Fruit fly (Drosophila melanogaster) whole organism, wandering third instar larva: ENCODE measurements around the gene RhoGAP92B.

Source experiments
- Abd-B ChIP-seq: fragments of >200 bp; optimal IDR thresholded peaks from 2 replicates; lab custom pipeline; 2017; ENCODE audit warnings: missing biosample characterization, missing genetic modification characterization
- CG32264 ChIP-seq: fragments of 200-800 bp; sonication (Bioruptor generic); optimal IDR thresholded peaks from 2 replicates; lab custom pipeline; 2016; ENCODE audit warnings: missing biosample characterization, missing genetic modification characterization
- CG9705 ChIP-seq: fragments of 200-800 bp; sonication (Bioruptor generic); optimal IDR thresholded peaks from 2 replicates; lab custom pipeline; 2018; ENCODE audit warnings: missing biosample characterization, mild to moderate bottlenecking, missing genetic modification characterization
- CrebA ChIP-seq: fragments of 200-800 bp; sonication (Bioruptor generic); optimal IDR thresholded peaks from 2 replicates; lab custom pipeline; 2016; ENCODE audit warnings: missing biosample characterization, mild to moderate bottlenecking, missing genetic modification characterization, borderline replicate concordance
- Dfd ChIP-seq: fragments of >200 bp; optimal IDR thresholded peaks from 2 replicates; lab custom pipeline; 2017; ENCODE audit warnings: missing biosample characterization, missing genetic modification characterization
- Dif ChIP-seq: fragments of 200-275, 200-300 bp; sonication (Bioruptor generic); optimal IDR thresholded peaks from 2 replicates; lab custom pipeline; 2018; ENCODE audit warnings: missing biosample characterization, missing genetic modification characterization; ENCODE audit not compliant: partially characterized antibody
- GATAd ChIP-seq: sonication (Bioruptor generic); optimal IDR thresholded peaks from 2 replicates; lab custom pipeline; 2016; ENCODE audit warnings: missing biosample characterization, missing genetic modification characterization
- HLH106 ChIP-seq: fragments of 200-800 bp; optimal IDR thresholded peaks from 3 replicates; lab custom pipeline; 2019; ENCODE audit warnings: missing biosample characterization, mild to moderate bottlenecking, missing genetic modification characterization, moderate library complexity
- Hnf4 ChIP-seq: fragments of 200-800 bp; sonication (Bioruptor generic); optimal IDR thresholded peaks from 2 replicates; lab custom pipeline; 2016; ENCODE audit warnings: missing biosample characterization, mild to moderate bottlenecking, missing genetic modification characterization
- Hr78 ChIP-seq: fragments of >200 bp; optimal IDR thresholded peaks from 2 replicates; lab custom pipeline; 2017; ENCODE audit warnings: missing biosample characterization, missing genetic modification characterization
- Hr83 ChIP-seq: fragments of 200-300 bp; sonication (Bioruptor generic); optimal IDR thresholded peaks from 2 replicates; lab custom pipeline; 2016; ENCODE audit warnings: missing biosample characterization, mild to moderate bottlenecking, missing genetic modification characterization, moderate library complexity; ENCODE audit not compliant: poor library complexity, severe bottlenecking
- Jra ChIP-seq: sonication (Bioruptor generic); optimal IDR thresholded peaks from 2 replicates; lab custom pipeline; 2016; ENCODE audit warnings: missing biosample characterization, missing genetic modification characterization
- Mio ChIP-seq: sonication (Bioruptor generic); optimal IDR thresholded peaks from 2 replicates; lab custom pipeline; 2016; ENCODE audit warnings: missing biosample characterization, missing genetic modification characterization
- Myc ChIP-seq: fragments of >200 bp; optimal IDR thresholded peaks from 2 replicates; lab custom pipeline; 2017
- N ChIP-seq: fragments of >200 bp; optimal IDR thresholded peaks from 2 replicates; lab custom pipeline; 2018; ENCODE audit warnings: missing biosample characterization, missing external identifiers, missing genetic modification characterization
- OdsH ChIP-seq: fragments of 200-800 bp; sonication (Bioruptor generic); optimal IDR thresholded peaks from 2 replicates; lab custom pipeline; 2016; ENCODE audit warnings: missing biosample characterization, mild to moderate bottlenecking, missing genetic modification characterization
- Rel ChIP-seq, 2 experiments: fragments of 200-800 bp; sonication (Bioruptor generic) in 1 of 2; optimal IDR thresholded peaks; 2 replicates in 1 of 2; 3 replicates in 1 of 2; lab custom pipeline; 2016 to 2019; ENCODE audit warnings: mild to moderate bottlenecking in 2 of 2, missing biosample characterization in 2 of 2, missing genetic modification characterization in 2 of 2, moderate library complexity in 1 of 2
- Sp1 ChIP-seq: fragments of 200-800 bp; sonication (Bioruptor generic); optimal IDR thresholded peaks from 3 replicates; lab custom pipeline; 2019; ENCODE audit warnings: missing biosample characterization, mild to moderate bottlenecking, missing genetic modification characterization, moderate library complexity
- Vsx2 ChIP-seq: fragments of 200-300, 225-300 bp; sonication (Bioruptor generic); optimal IDR thresholded peaks from 2 replicates; lab custom pipeline; 2018; ENCODE audit warnings: missing biosample characterization, missing genetic modification characterization; ENCODE audit not compliant: partially characterized antibody
- br ChIP-seq: fragments of 200-800 bp; sonication (Bioruptor generic); optimal IDR thresholded peaks from 2 replicates; lab custom pipeline; 2016; ENCODE audit warnings: missing biosample characterization, missing genetic modification characterization
- brk ChIP-seq: fragments of 200-800 bp; sonication (Bioruptor generic); optimal IDR thresholded peaks from 2 replicates; lab custom pipeline; 2016; ENCODE audit warnings: missing biosample characterization, mild to moderate bottlenecking, missing genetic modification characterization
- dl ChIP-seq, 2 experiments: fragments of 175-275, 200-275 bp in 1 of 2; fragments of 200-275 bp in 1 of 2; sonication (Bioruptor generic); optimal IDR thresholded peaks; lab custom pipeline; 2018; ENCODE audit warnings: mild to moderate bottlenecking in 2 of 2, missing biosample characterization in 2 of 2, missing genetic modification characterization in 2 of 2, moderate library complexity in 2 of 2; ENCODE audit not compliant: partially characterized antibody in 2 of 2, insufficient read depth in 1 of 2
- dmrt93B ChIP-seq: fragments of 200-800 bp; sonication (Bioruptor generic); optimal IDR thresholded peaks from 2 replicates; lab custom pipeline; 2018; ENCODE audit warnings: missing biosample characterization, mild to moderate bottlenecking, missing genetic modification characterization
- dsf ChIP-seq: sonication (Bioruptor generic); optimal IDR thresholded peaks from 2 replicates; lab custom pipeline; 2016; ENCODE audit warnings: missing biosample characterization, missing genetic modification characterization, borderline replicate concordance
- ey ChIP-seq: fragments of 200-800 bp; sonication (Bioruptor generic); optimal IDR thresholded peaks from 2 replicates; lab custom pipeline; 2016; ENCODE audit warnings: missing biosample characterization, missing genetic modification characterization
- foxo ChIP-seq, 2 experiments: fragments of 200-800 bp; sonication (Bioruptor generic); optimal IDR thresholded peaks; 2 replicates in 1 of 2; 3 replicates in 1 of 2; lab custom pipeline; 2016 to 2017; ENCODE audit warnings: missing biosample characterization in 2 of 2, missing genetic modification characterization in 2 of 2
- fru ChIP-seq: fragments of 200-800 bp; sonication (Bioruptor generic); optimal IDR thresholded peaks from 3 replicates; lab custom pipeline; 2016; ENCODE audit warnings: missing biosample characterization, mild to moderate bottlenecking, missing genetic modification characterization
- h ChIP-seq: fragments of 200-800 bp; sonication (Bioruptor generic); optimal IDR thresholded peaks from 3 replicates; lab custom pipeline; 2016; ENCODE audit warnings: missing biosample characterization, mild to moderate bottlenecking, missing genetic modification characterization
- jim ChIP-seq: fragments of 175-275, 200-325 bp; sonication (Bioruptor generic); optimal IDR thresholded peaks from 2 replicates; lab custom pipeline; 2016; ENCODE audit warnings: missing biosample characterization, mild to moderate bottlenecking, missing genetic modification characterization
- lola ChIP-seq: fragments of >200 bp; optimal IDR thresholded peaks from 2 replicates; lab custom pipeline; 2017; ENCODE audit warnings: missing biosample characterization, missing genetic modification characterization
- pan ChIP-seq: fragments of >200 bp; optimal IDR thresholded peaks from 2 replicates; lab custom pipeline; 2017
- psq ChIP-seq: fragments of 200-800 bp; sonication (Bioruptor generic); optimal IDR thresholded peaks from 3 replicates; lab custom pipeline; 2017; ENCODE audit warnings: missing biosample characterization, mild to moderate bottlenecking, missing genetic modification characterization, moderate library complexity
- rgr ChIP-seq: fragments of 200-800 bp; sonication (Bioruptor generic); optimal IDR thresholded peaks from 3 replicates; lab custom pipeline; 2016; ENCODE audit warnings: missing biosample characterization, mild to moderate bottlenecking, missing genetic modification characterization
- sage ChIP-seq: fragments of 200-800 bp; sonication (Bioruptor generic); optimal IDR thresholded peaks from 2 replicates; lab custom pipeline; 2016; ENCODE audit warnings: missing biosample characterization, mild to moderate bottlenecking, missing genetic modification characterization
- sv ChIP-seq: fragments of 200-800 bp; sonication (Bioruptor generic); optimal IDR thresholded peaks from 3 replicates; lab custom pipeline; 2016; ENCODE audit warnings: missing biosample characterization, missing genetic modification characterization
- tai ChIP-seq: sonication (Bioruptor generic); optimal IDR thresholded peaks from 2 replicates; lab custom pipeline; 2016; ENCODE audit warnings: missing biosample characterization, missing genetic modification characterization
- usp ChIP-seq: fragments of >200 bp; optimal IDR thresholded peaks from 2 replicates; lab custom pipeline; 2017; ENCODE audit warnings: missing biosample characterization, missing genetic modification characterization
- woc ChIP-seq: sonication (Bioruptor generic); optimal IDR thresholded peaks from 2 replicates; lab custom pipeline; 2016; ENCODE audit warnings: missing biosample characterization, mild to moderate bottlenecking, missing genetic modification characterization

The RhoGAP92B gene

dm6 chr3R:19875118-19875887 lies 29.7 kb upstream of the RhoGAP92B start, which contains the start of gene Mrp5:
Gene Mrp5, minus strand, starts transcription at chr3R:19875678.
- no peak for TF ChIP-seq sage (GFP tag; lab: Kevin White, UChicago)
- TF ChIP-seq CrebA (GFP tag; lab: Kevin White, UChicago), result no peak
- TF ChIP-seq usp (GFP tag; lab: Kevin White, UChicago), result no peak
- no peak for TF ChIP-seq pan (lab: Kevin White, UChicago)
- TF ChIP-seq Mio (GFP tag; lab: Kevin White, UChicago), result no peak
- no peak for TF ChIP-seq rgr (GFP tag; lab: Kevin White, UChicago)
- no peak for TF ChIP-seq HLH106 (tag; lab: Kevin White, UChicago)
- TF ChIP-seq dl (GFP tag; optimal IDR thresholded peaks at IDR 0.05; lab: Kevin White, UChicago; ENCODE audit: insufficient read depth in 1 of 2, partially characterized antibody in 2 of 2), result peak in 1 of 2 experiments; percentile 83
- TF ChIP-seq dsf (GFP tag; lab: Kevin White, UChicago), result no peak
- TF ChIP-seq h (GFP tag; lab: Kevin White, UChicago), result peak; percentile 60
- no peak for TF ChIP-seq jim (GFP tag; lab: Kevin White, UChicago)
- no peak for TF ChIP-seq Dfd (GFP tag; lab: Kevin White, UChicago)
- no peak for TF ChIP-seq woc (GFP tag; lab: Kevin White, UChicago)
- no peak for TF ChIP-seq dmrt93B (GFP tag; lab: Kevin White, UChicago)
- no peak for TF ChIP-seq OdsH
- TF ChIP-seq Sp1 (GFP tag; lab: Kevin White, UChicago), result no peak
- TF ChIP-seq Myc, result no peak
- no peak for TF ChIP-seq tai
- no peak for TF ChIP-seq CG32264 (GFP tag; lab: Kevin White, UChicago)
- peak; percentile 82 for TF ChIP-seq psq (GFP tag; lab: Kevin White, UChicago)
- TF ChIP-seq Hr78 (GFP tag; lab: Kevin White, UChicago), result no peak
- TF ChIP-seq brk (GFP tag; lab: Kevin White, UChicago), result no peak
- no peak for TF ChIP-seq sv (GFP tag; lab: Kevin White, UChicago)
- no peak for TF ChIP-seq lola (GFP tag; lab: Kevin White, UChicago)
- TF ChIP-seq Vsx2 (GFP tag; lab: Kevin White, UChicago), result no peak
- TF ChIP-seq Jra (GFP tag; lab: Kevin White, UChicago), result no peak
- no peak for TF ChIP-seq ey (GFP tag; lab: Kevin White, UChicago)
- TF ChIP-seq GATAd, result no peak
- no peak for TF ChIP-seq CG9705 (GFP tag; lab: Kevin White, UChicago)
- no peak for TF ChIP-seq Abd-B (GFP tag; lab: Kevin White, UChicago)
- peak in 1 of 2 experiments; percentile 13 for TF ChIP-seq foxo (GFP tag; optimal IDR thresholded peaks at IDR 0.05; lab: Kevin White, UChicago)
- peak; percentile 12 for TF ChIP-seq br (GFP tag; lab: Kevin White, UChicago)
- no peak for TF ChIP-seq Hnf4 (GFP tag; lab: Kevin White, UChicago)
- TF ChIP-seq Rel (GFP tag; optimal IDR thresholded peaks at IDR 0.05; lab: Kevin White, UChicago), result no peak
- no peak for TF ChIP-seq Rel (tag; optimal IDR thresholded peaks at IDR 0.05; lab: Kevin White, UChicago)
- TF ChIP-seq Hr83 (GFP tag; lab: Kevin White, UChicago), result peak; percentile 71
- peak; percentile 74 for TF ChIP-seq Dif (GFP tag; lab: Kevin White, UChicago)
- TF ChIP-seq fru (GFP tag; lab: Kevin White, UChicago), result peak; percentile 23
- no peak for TF ChIP-seq N (GFP tag; lab: Kevin White, UChicago)
- TF ChIP-seq, all 38 proteins: peak for 8
